Fruit fly (Drosophila melanogaster) whole organism, pupa: ENCODE results near the gene CG13946.

Experiments used
- CG10348 ChIP-seq: fragments of 200-800 bp; sonication (Bioruptor generic); IDR thresholded peaks from 2 replicates; pipeline ENCODE4 v1.3.6; 2022; ENCODE audit warnings: missing biosample characterization, missing genetic modification characterization
- CG12605 ChIP-seq: fragments of 200-800 bp; sonication (Bioruptor generic); IDR thresholded peaks from 2 replicates; pipeline ENCODE4 v1.3.6; 2022; ENCODE audit warnings: missing biosample characterization, missing genetic modification characterization
- CG13204 ChIP-seq: fragments of 200-800 bp; sonication (Bioruptor generic); optimal IDR thresholded peaks from 2 replicates; lab custom pipeline; 2018; ENCODE audit warnings: missing biosample characterization, mild to moderate bottlenecking, missing genetic modification characterization, moderate library complexity
- CG14655 ChIP-seq: fragments of 200-800 bp; sonication (Bioruptor generic); optimal IDR thresholded peaks from 3 replicates; lab custom pipeline; 2017; ENCODE audit warnings: mild to moderate bottlenecking, missing biosample characterization, missing genetic modification reagents, missing genetic modification characterization
- CG15710 ChIP-seq: fragments of 200-800 bp; sonication (Bioruptor generic); optimal IDR thresholded peaks from 2 replicates; lab custom pipeline; 2018; ENCODE audit warnings: missing biosample characterization, mild to moderate bottlenecking, missing genetic modification characterization, moderate library complexity
- CG32121 ChIP-seq: fragments of 200-800 bp; sonication (Bioruptor generic); IDR thresholded peaks from 2 replicates; pipeline ENCODE4 v1.3.6; 2022; ENCODE audit warnings: missing biosample characterization, missing genetic modification characterization
- CG4496 ChIP-seq: fragments of 200-800 bp; sonication (Bioruptor generic); IDR thresholded peaks from 3 replicates; pipeline ENCODE4 v1.3.6; 2022; ENCODE audit warnings: missing biosample characterization, missing genetic modification characterization
- CG8159 ChIP-seq: fragments of 200-800 bp; sonication (Bioruptor generic); optimal IDR thresholded peaks from 3 replicates; lab custom pipeline; 2018; ENCODE audit warnings: missing biosample characterization, mild to moderate bottlenecking, missing genetic modification characterization, moderate library complexity
- CG8301 ChIP-seq: fragments of 200-800 bp; sonication (Bioruptor generic); optimal IDR thresholded peaks from 2 replicates; lab custom pipeline; 2018; ENCODE audit warnings: missing biosample characterization, mild to moderate bottlenecking, missing genetic modification characterization
- EcR ChIP-seq: fragments of 200-800 bp; sonication (Bioruptor generic); optimal IDR thresholded peaks from 3 replicates; lab custom pipeline; 2019; ENCODE audit warnings: missing biosample characterization, missing genetic modification characterization, mild to moderate bottlenecking, moderate library complexity, missing genetic modification reagents
- Ets98B ChIP-seq: fragments of 200-800 bp; sonication (Bioruptor generic); IDR thresholded peaks from 2 replicates; pipeline ENCODE4 v1.3.6; 2022; ENCODE audit warnings: missing biosample characterization, missing genetic modification characterization
- fd96Ca ChIP-seq: fragments of 200-800 bp; sonication (Bioruptor generic); IDR thresholded peaks from 3 replicates; pipeline ENCODE4 v1.3.6; 2022; ENCODE audit warnings: missing biosample characterization, missing genetic modification characterization
- gl ChIP-seq: fragments of 200-800 bp; sonication (Bioruptor generic); optimal IDR thresholded peaks from 2 replicates; lab custom pipeline; 2018; ENCODE audit warnings: missing biosample characterization, mild to moderate bottlenecking, missing genetic modification characterization
- rn ChIP-seq: fragments of 200-800 bp; sonication (Bioruptor generic); IDR thresholded peaks from 2 replicates; pipeline ENCODE4 v1.3.6; 2022; ENCODE audit warnings: missing biosample characterization, missing genetic modification characterization

DNA sequence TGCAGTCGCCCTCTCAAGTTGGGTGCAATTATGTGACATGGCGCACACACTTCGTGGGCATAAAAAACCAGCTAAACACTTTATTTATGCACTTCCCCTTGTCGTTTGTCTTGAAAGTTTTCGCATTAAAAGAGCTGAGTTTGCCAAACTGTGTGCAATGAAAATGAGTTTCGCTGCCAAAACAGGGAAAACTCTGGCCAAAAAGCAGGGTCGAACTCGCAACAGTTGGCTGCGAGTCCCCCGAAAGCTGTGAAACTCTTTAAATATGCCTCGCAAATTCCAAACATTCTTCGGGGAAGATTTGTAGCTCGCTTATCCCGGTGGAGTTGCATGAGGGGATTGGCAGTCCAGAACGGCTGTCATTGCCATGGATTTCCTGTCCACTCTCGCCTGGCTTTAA is 3.8 kb downstream of the CG13946 start, which contains the start of gene Gr21a:
- TF ChIP-seq CG15710 (tag; lab: Kevin White, UChicago): no peak
- TF ChIP-seq gl (tag; lab: Kevin White, UChicago): no peak
- no peak for TF ChIP-seq Ets98B
- TF ChIP-seq CG8159 (tag; lab: Kevin White, UChicago): no peak
- no peak for TF ChIP-seq EcR
- TF ChIP-seq CG4496 (GFP tag; lab: Robert Waterston, UW): no peak
- no peak for TF ChIP-seq fd96Ca (GFP tag; lab: Robert Waterston, UW)
- no peak for TF ChIP-seq CG8301
- TF ChIP-seq CG13204 (GFP tag; lab: Kevin White, UChicago): no peak
- no peak for TF ChIP-seq rn (GFP tag; lab: Robert Waterston, UW)
- no peak for TF ChIP-seq CG14655 (GFP tag; lab: Kevin White, UChicago)
- TF ChIP-seq CG12605: no peak
- no peak for TF ChIP-seq CG10348 (GFP tag; lab: Robert Waterston, UW)
- TF ChIP-seq CG32121 (GFP tag; lab: Robert Waterston, UW): no peak
